Worm (Caenorhabditis elegans) whole organism, L1 larva: ENCODE data around the gene twk-5.

Source experiments
- fos-1 ChIP-seq: fragments of 150-350 bp; optimal IDR thresholded peaks from 2 replicates; lab custom pipeline; 2014; ENCODE audit warnings: missing biosample characterization, missing genetic modification characterization
- lin-13 ChIP-seq: fragments of 150-350 bp; optimal IDR thresholded peaks from 2 replicates; lab custom pipeline; 2014; ENCODE audit warnings: missing biosample characterization, missing genetic modification reagents, missing genetic modification characterization
- nhr-237 ChIP-seq: fragments of 150-350 bp; optimal IDR thresholded peaks from 2 replicates; lab custom pipeline; 2014; ENCODE audit warnings: missing biosample characterization, missing genetic modification characterization
- nhr-76 ChIP-seq: sonication (generic microtip); optimal IDR thresholded peaks from 2 replicates; lab custom pipeline; 2017; ENCODE audit warnings: missing biosample characterization, missing genetic modification characterization
- nhr-84 ChIP-seq: sonication (generic microtip); optimal IDR thresholded peaks from 2 replicates; lab custom pipeline; 2017; ENCODE audit warnings: missing biosample characterization, missing genetic modification characterization
- tbx-2 ChIP-seq: sonication (generic microtip); optimal IDR thresholded peaks from 2 replicates; lab custom pipeline; 2016; ENCODE audit warnings: missing genetic modification characterization, missing compliant biosample characterization
- unc-130 ChIP-seq: fragments of 150-350 bp; optimal IDR thresholded peaks from 2 replicates; lab custom pipeline; 2017; ENCODE audit warnings: missing biosample characterization, missing genetic modification characterization, inconsistent platforms
- unc-62 ChIP-seq: fragments of 150-350 bp; optimal IDR thresholded peaks from 2 replicates; lab custom pipeline; 2014; ENCODE audit warnings: missing biosample characterization, missing genetic modification reagents, missing genetic modification characterization

ce11 chrII:11518184-11518583 lies 33.1 kb upstream of the twk-5 start, which contains the start of gene B0334.10:
- TF ChIP-seq fos-1 (no peak), nhr-76 (tag; lab: Kevin White, UChicago) (no peak), unc-130 (tag; lab: Kevin White, UChicago) (no peak), nhr-237 (tag; lab: Kevin White, UChicago) (no peak), lin-13 (GFP tag; lab: Kevin White, UChicago) (no peak), unc-62 (GFP tag; lab: Kevin White, UChicago) (no peak), nhr-84 (no peak), tbx-2 (tag; lab: Kevin White, UChicago) (no peak)
